Worm (Caenorhabditis elegans) whole organism, L1 larva: ENCODE results near the gene F54E7.6.

ENCODE experiments used
- C04F5.9 ChIP-seq: sonication (generic microtip); optimal IDR thresholded peaks from 2 replicates; lab custom pipeline; 2016; ENCODE audit warnings: missing genetic modification characterization, missing compliant biosample characterization
- C16A3.4 ChIP-seq: fragments of 150-350 bp; optimal IDR thresholded peaks from 2 replicates; lab custom pipeline; 2014; ENCODE audit warnings: missing biosample characterization, missing genetic modification characterization
- Y116A8C.19 ChIP-seq: sonication (generic microtip); optimal IDR thresholded peaks from 2 replicates; lab custom pipeline; 2016; ENCODE audit warnings: missing compliant biosample characterization, missing genetic modification characterization, borderline replicate concordance
- ama-1 ChIP-seq: fragments of 150-350 bp; optimal IDR thresholded peaks from 2 replicates; lab custom pipeline; 2014
- blmp-1 ChIP-seq: fragments of 150-350 bp; optimal IDR thresholded peaks from 2 replicates; lab custom pipeline; 2014; ENCODE audit warnings: missing biosample characterization, missing genetic modification characterization
- ceh-90 ChIP-seq: sonication (generic microtip); optimal IDR thresholded peaks from 2 replicates; lab custom pipeline; 2016; ENCODE audit warnings: missing genetic modification characterization, missing compliant biosample characterization
- ces-1 ChIP-seq: fragments of 150-350 bp; optimal IDR thresholded peaks from 2 replicates; lab custom pipeline; 2014; ENCODE audit warnings: missing biosample characterization, missing genetic modification reagents, missing genetic modification characterization
- efl-1 ChIP-seq, 4 experiments: fragments of 150-350 bp; optimal IDR thresholded peaks in 3 of 4; peaks in 1 of 4; 1 replicate in 1 of 4; 2 replicates in 3 of 4; lab custom pipeline; 2014; ENCODE audit warnings: missing biosample characterization in 2 of 4, missing genetic modification characterization in 2 of 4, missing genetic modification reagents in 2 of 4
- efl-3 ChIP-seq: fragments of 200-800 bp; sonication (Bioruptor generic); optimal IDR thresholded peaks from 2 replicates; lab custom pipeline; 2018; ENCODE audit warnings: mild to moderate bottlenecking, missing genetic modification characterization, missing compliant biosample characterization
- egl-13 ChIP-seq: sonication (generic microtip); optimal IDR thresholded peaks from 2 replicates; lab custom pipeline; 2016; ENCODE audit warnings: missing genotype, missing genetic modification reagents, missing genetic modification characterization, missing compliant biosample characterization
- elt-2 ChIP-seq: sonication (generic microtip); optimal IDR thresholded peaks from 2 replicates; lab custom pipeline; 2016; ENCODE audit warnings: missing genetic modification characterization, mild to moderate bottlenecking, inconsistent platforms, missing compliant biosample characterization, missing genetic modification reagents
- elt-3 ChIP-seq, 6 experiments: fragments of 150-350 bp in 1 of 6; sonication (generic microtip); optimal IDR thresholded peaks; 2 replicates each; lab custom pipeline; 2017 to 2018; ENCODE audit warnings: missing biosample characterization in 6 of 6, missing genetic modification characterization in 6 of 6, inconsistent platforms in 1 of 6
- ets-5 ChIP-seq: fragments of 200-800 bp; sonication (Bioruptor generic); IDR thresholded peaks from 2 replicates; pipeline ENCODE4 v1.3.6; 2022; ENCODE audit warnings: missing genetic modification characterization, missing compliant biosample characterization
- fos-1 ChIP-seq: fragments of 150-350 bp; optimal IDR thresholded peaks from 2 replicates; lab custom pipeline; 2014; ENCODE audit warnings: missing biosample characterization, missing genetic modification characterization
- hlh-17 ChIP-seq: fragments of 200-800 bp; sonication (Bioruptor generic); optimal IDR thresholded peaks from 2 replicates; lab custom pipeline; 2018; ENCODE audit warnings: missing genetic modification characterization, mild to moderate bottlenecking, missing compliant biosample characterization, moderate library complexity, borderline replicate concordance
- hlh-4 ChIP-seq: sonication (generic microtip); optimal IDR thresholded peaks from 2 replicates; lab custom pipeline; 2016; ENCODE audit warnings: mild to moderate bottlenecking, missing genetic modification characterization, missing compliant biosample characterization
- hpl-2 ChIP-seq: fragments of 150-350 bp; optimal IDR thresholded peaks from 2 replicates; lab custom pipeline; 2014; ENCODE audit warnings: missing biosample characterization, missing genetic modification reagents, missing genetic modification characterization
- irx-1 ChIP-seq: sonication (generic microtip); optimal IDR thresholded peaks from 2 replicates; lab custom pipeline; 2016; ENCODE audit warnings: missing genetic modification characterization, missing compliant biosample characterization
- jun-1 ChIP-seq: fragments of 150-350 bp; optimal IDR thresholded peaks from 2 replicates; lab custom pipeline; 2014; ENCODE audit warnings: missing biosample characterization, missing genetic modification reagents, missing genetic modification characterization
- lin-13 ChIP-seq: fragments of 150-350 bp; optimal IDR thresholded peaks from 2 replicates; lab custom pipeline; 2014; ENCODE audit warnings: missing biosample characterization, missing genetic modification reagents, missing genetic modification characterization
- lin-14 ChIP-seq: fragments of 200-800 bp; sonication (Bioruptor generic); optimal IDR thresholded peaks from 2 replicates; lab custom pipeline; 2018; ENCODE audit warnings: mild to moderate bottlenecking, missing genetic modification characterization, moderate library complexity, missing compliant biosample characterization
- lin-35 ChIP-seq, 2 experiments: fragments of 150-350 bp; optimal IDR thresholded peaks; 2 replicates each; lab custom pipeline; 2014; ENCODE audit warnings: missing biosample characterization in 2 of 2, missing genetic modification characterization in 2 of 2, missing genetic modification reagents in 2 of 2
- lin-39 ChIP-seq: fragments of 150-350 bp; optimal IDR thresholded peaks from 2 replicates; lab custom pipeline; 2014; ENCODE audit warnings: missing biosample characterization, missing genetic modification reagents, missing genetic modification characterization
- lir-3 ChIP-seq: sonication (generic microtip); optimal IDR thresholded peaks from 2 replicates; lab custom pipeline; 2016; ENCODE audit warnings: mild to moderate bottlenecking, missing genetic modification characterization, moderate library complexity, missing compliant biosample characterization; ENCODE audit not compliant: poor library complexity
- lsy-2 ChIP-seq, 2 experiments: fragments of 150-350 bp; optimal IDR thresholded peaks; 2 replicates each; lab custom pipeline; 2014; ENCODE audit warnings: missing biosample characterization in 2 of 2, missing genetic modification characterization in 2 of 2
- mdl-1 ChIP-seq, 2 experiments: fragments of 150-350 bp; optimal IDR thresholded peaks; 2 replicates each; lab custom pipeline; 2014 to 2017; ENCODE audit warnings: missing biosample characterization in 2 of 2, missing genetic modification characterization in 2 of 2, inconsistent platforms in 1 of 2
- mep-1 ChIP-seq: fragments of 150-350 bp; optimal IDR thresholded peaks from 2 replicates; lab custom pipeline; 2014; ENCODE audit warnings: missing biosample characterization, missing genetic modification characterization
- nhr-11 ChIP-seq: fragments of 150-350 bp; optimal IDR thresholded peaks from 2 replicates; lab custom pipeline; 2014; ENCODE audit warnings: missing biosample characterization, missing genetic modification characterization
- nhr-12 ChIP-seq: sonication (generic microtip); optimal IDR thresholded peaks from 2 replicates; lab custom pipeline; 2017; ENCODE audit warnings: missing biosample characterization, missing genetic modification characterization
- nhr-19 ChIP-seq: fragments of 200-800 bp; sonication (Bioruptor generic); conservative IDR thresholded peaks from 2 replicates; pipeline ENCODE4 v1.3.6; 2022; ENCODE audit warnings: missing genetic modification characterization, missing compliant biosample characterization
- nhr-20 ChIP-seq: sonication (generic microtip); optimal IDR thresholded peaks from 2 replicates; lab custom pipeline; 2016; ENCODE audit warnings: mild to moderate bottlenecking, missing genetic modification characterization, missing compliant biosample characterization
- nhr-47 ChIP-seq: sonication (generic microtip); optimal IDR thresholded peaks from 2 replicates; lab custom pipeline; 2016; ENCODE audit warnings: mild to moderate bottlenecking, missing genetic modification characterization, moderate library complexity, missing compliant biosample characterization
- nhr-71 ChIP-seq: sonication (generic microtip); optimal IDR thresholded peaks from 2 replicates; lab custom pipeline; 2016; ENCODE audit warnings: mild to moderate bottlenecking, missing genetic modification characterization, moderate library complexity, missing compliant biosample characterization
- nhr-77 ChIP-seq: fragments of 150-350 bp; optimal IDR thresholded peaks from 2 replicates; lab custom pipeline; 2014; ENCODE audit warnings: missing biosample characterization, missing genetic modification characterization
- nhr-84 ChIP-seq: sonication (generic microtip); optimal IDR thresholded peaks from 2 replicates; lab custom pipeline; 2017; ENCODE audit warnings: missing biosample characterization, missing genetic modification characterization
- nhr-85 ChIP-seq: sonication (generic microtip); peaks from one replicate; lab custom pipeline; 2016; ENCODE audit warnings: missing genetic modification characterization, inconsistent platforms, missing compliant biosample characterization
- nhr-90 ChIP-seq: sonication (generic microtip); optimal IDR thresholded peaks from 2 replicates; lab custom pipeline; 2016; ENCODE audit warnings: mild to moderate bottlenecking, missing genetic modification characterization, missing compliant biosample characterization; ENCODE audit not compliant: poor library complexity
- pqm-1 ChIP-seq: sonication (generic microtip); optimal IDR thresholded peaks from 3 replicates; lab custom pipeline; 2017; ENCODE audit warnings: missing biosample characterization, missing genetic modification characterization
- rnt-1 ChIP-seq: sonication (generic microtip); optimal IDR thresholded peaks from 2 replicates; lab custom pipeline; 2016; ENCODE audit warnings: mild to moderate bottlenecking, missing genetic modification characterization, moderate library complexity, missing compliant biosample characterization
- snpc-4 ChIP-seq: fragments of 150-350 bp; optimal IDR thresholded peaks from 2 replicates; lab custom pipeline; 2014; ENCODE audit warnings: missing biosample characterization, missing genetic modification characterization
- snu-23 ChIP-seq: sonication (generic microtip); optimal IDR thresholded peaks from 2 replicates; lab custom pipeline; 2016; ENCODE audit warnings: missing genetic modification characterization, missing compliant biosample characterization
- sptf-1 ChIP-seq: fragments of 150-350 bp; optimal IDR thresholded peaks from 2 replicates; lab custom pipeline; 2014; ENCODE audit warnings: missing biosample characterization, missing genetic modification characterization
- swsn-7 ChIP-seq: sonication (generic microtip); optimal IDR thresholded peaks from 2 replicates; lab custom pipeline; 2016; ENCODE audit warnings: missing genetic modification characterization, missing compliant biosample characterization
- zag-1 ChIP-seq: fragments of 150-350 bp; optimal IDR thresholded peaks from 2 replicates; lab custom pipeline; 2014; ENCODE audit warnings: missing biosample characterization, missing genetic modification characterization
- ztf-11 ChIP-seq, 2 experiments: sonication (generic microtip); optimal IDR thresholded peaks; 2 replicates each; lab custom pipeline; 2016 to 2017; ENCODE audit warnings: missing genetic modification characterization in 2 of 2, missing biosample characterization in 1 of 2, missing compliant biosample characterization in 1 of 2
- ztf-4 ChIP-seq: fragments of 150-350 bp; optimal IDR thresholded peaks from 2 replicates; lab custom pipeline; 2014; ENCODE audit warnings: missing biosample characterization, missing genetic modification characterization

Gene F54E7.6

DNA sequence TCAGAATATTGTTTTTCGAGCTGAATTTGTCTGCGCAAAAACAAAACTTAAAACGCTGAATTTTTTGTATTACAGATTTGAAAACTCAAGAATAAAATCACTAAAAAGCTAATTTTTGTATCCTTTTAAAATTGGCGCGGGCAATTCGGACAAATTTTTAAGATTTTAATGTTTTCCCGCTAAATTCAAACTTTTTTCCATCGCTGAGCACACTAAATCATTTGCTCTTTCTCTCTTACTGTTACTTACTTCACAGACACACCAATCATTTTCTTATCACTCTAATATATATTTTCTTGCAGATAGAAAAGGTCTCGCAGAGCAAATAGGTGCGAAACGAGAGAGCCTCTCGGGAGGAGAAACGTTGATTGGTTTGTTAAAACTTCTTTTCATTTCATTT, 3.0 kb upstream of the F54E7.6 start, which contains the start of gene par-3:
TSS of gene par-3 (plus strand) at position 301 of the 400 bp plus-strand sequence.
- TF ChIP-seq nhr-12 (tag; lab: Kevin White, UChicago) (no peak), nhr-90 (tag; lab: Kevin White, UChicago) (no peak), jun-1 (tag; lab: Kevin White, UChicago) (no peak), lin-39 (tag; lab: Kevin White, UChicago) (no peak), rnt-1 (tag; lab: Kevin White, UChicago) (no peak)

DNA sequence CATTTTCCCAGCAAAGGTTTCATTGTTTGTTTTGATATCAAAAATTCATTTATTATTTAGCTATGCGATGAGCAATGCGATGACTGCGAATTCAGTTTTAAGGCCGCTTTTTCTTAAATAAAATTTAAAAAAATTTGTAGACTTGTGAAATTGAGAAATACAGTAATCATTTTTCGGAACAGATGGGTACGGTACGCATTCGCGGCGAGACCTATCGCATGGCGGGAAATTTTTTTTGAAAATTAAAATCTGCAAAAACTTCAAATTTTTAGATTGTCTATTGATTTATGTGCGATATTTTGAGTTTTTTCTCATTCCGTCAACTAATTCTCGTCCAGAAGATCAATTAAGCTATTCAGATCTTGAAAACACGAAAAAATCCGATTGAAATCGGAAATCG, 2.6 kb upstream of the F54E7.6 start:
- TF ChIP-seq nhr-11 (tag; lab: Kevin White, UChicago) (no peak), nhr-47 (tag; lab: Kevin White, UChicago) (no peak)

DNA sequence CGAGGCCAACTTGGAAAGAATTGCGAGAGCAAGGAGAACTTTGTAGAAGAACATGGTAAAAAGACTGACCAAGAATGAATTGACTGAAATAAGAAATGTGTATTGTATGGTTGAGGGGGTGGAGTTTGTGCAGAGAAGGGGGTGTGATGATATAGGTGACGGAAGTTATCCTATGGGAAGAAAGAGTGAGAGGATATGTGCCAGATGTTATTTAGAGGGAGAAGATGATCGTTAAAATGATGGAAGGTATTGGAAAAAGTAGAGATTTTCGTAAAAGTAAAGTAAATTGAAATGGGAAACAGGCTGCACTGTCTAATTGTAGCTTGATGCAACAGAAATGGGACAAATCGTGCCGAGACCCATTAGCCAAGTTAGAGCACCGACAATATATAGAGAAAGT, 3.9 kb downstream of the F54E7.6 start, which contains the start of gene sdz-21:
TSS of gene sdz-21 (minus strand) at position 101 of the 400 bp plus-strand sequence.
- no peak for TF ChIP-seq efl-1 (optimal IDR thresholded peaks at IDR 0.05; lab: Kevin White, UChicago)
- TF ChIP-seq efl-1 (GFP tag; optimal IDR thresholded peaks at IDR 0.05 in 1 of 2; lab: Kevin White, UChicago) = peak in 1 of 2 experiments; percentile 8
- no peak for TF ChIP-seq lin-13 (GFP tag; lab: Kevin White, UChicago)
- TF ChIP-seq, all 84 proteins: peak for 1

ce11 chrIII:5653692-5654105, 7.2 kb downstream of the F54E7.6 start:
- peak; percentile 52 for TF ChIP-seq irx-1
- peak; percentile 63 for TF ChIP-seq nhr-19 (GFP tag; lab: Robert Waterston, UW)
- no peak for TF ChIP-seq fos-1 (tag; lab: Kevin White, UChicago)
- peak; percentile 44 for TF ChIP-seq lin-14
- TF ChIP-seq mdl-1 (tag; optimal IDR thresholded peaks at IDR 0.05; lab: Kevin White, UChicago) = no peak
- peak in 1 of 2 experiments; percentile 1 for TF ChIP-seq ztf-11 (tag; optimal IDR thresholded peaks at IDR 0.05; lab: Kevin White, UChicago)
- TF ChIP-seq efl-3 (GFP tag; lab: Kevin White, UChicago) = no peak
- no peak for TF ChIP-seq C16A3.4 (tag; lab: Kevin White, UChicago)
- TF ChIP-seq ceh-90 (tag; lab: Kevin White, UChicago) = no peak
- TF ChIP-seq mep-1 (tag; lab: Kevin White, UChicago) = no peak
- no peak for TF ChIP-seq hlh-17 (GFP tag; lab: Kevin White, UChicago)
- no peak for TF ChIP-seq ztf-4 (tag; lab: Kevin White, UChicago)
- no peak for TF ChIP-seq ets-5 (GFP tag; lab: Robert Waterston, UW)
- peak; percentile 25 for TF ChIP-seq lin-39 (tag; lab: Kevin White, UChicago)
- no peak for TF ChIP-seq sptf-1
- peak; percentile 75 for TF ChIP-seq ama-1 (lab: Kevin White, UChicago)
- TF ChIP-seq nhr-20 (tag; lab: Kevin White, UChicago) = peak; percentile 62
- TF ChIP-seq nhr-77 = peak; percentile 27
- peak; percentile 44 for TF ChIP-seq swsn-7 (tag; lab: Kevin White, UChicago)
- no peak for TF ChIP-seq nhr-84 (tag; lab: Kevin White, UChicago)
- TF ChIP-seq snu-23 = peak; percentile 54
- no peak for TF ChIP-seq pqm-1 (tag; lab: Kevin White, UChicago)
- TF ChIP-seq elt-2 = peak; percentile 71
- TF ChIP-seq lir-3 (tag; lab: Kevin White, UChicago) = peak; percentile 20
- peak; percentile 75 for TF ChIP-seq nhr-71 (tag; lab: Kevin White, UChicago)
- peak; percentile 71 for TF ChIP-seq rnt-1 (tag; lab: Kevin White, UChicago)
- peak; percentile 98 for TF ChIP-seq snpc-4 (tag; lab: Kevin White, UChicago)
- no peak for TF ChIP-seq Y116A8C.19
- TF ChIP-seq nhr-85 (tag; lab: Kevin White, UChicago) = peak; percentile 85
- peak in 1 of 2 experiments; percentile 36 for TF ChIP-seq lsy-2 (tag; optimal IDR thresholded peaks at IDR 0.05; lab: Kevin White, UChicago)
- TF ChIP-seq lin-35 (GFP tag; optimal IDR thresholded peaks at IDR 0.05; lab: Kevin White, UChicago) = peak in 1 of 2 experiments; percentile 29
- no peak for TF ChIP-seq ces-1 (GFP tag; lab: Kevin White, UChicago)
- TF ChIP-seq hpl-2 (GFP tag; lab: Kevin White, UChicago) = no peak
- no peak for TF ChIP-seq zag-1 (tag; lab: Kevin White, UChicago)
- TF ChIP-seq hlh-4 (tag; lab: Kevin White, UChicago) = no peak
- TF ChIP-seq blmp-1 = no peak
- peak; percentile 84 for TF ChIP-seq nhr-90 (tag; lab: Kevin White, UChicago)
- TF ChIP-seq C04F5.9 (tag; lab: Kevin White, UChicago) = no peak
- no peak for TF ChIP-seq elt-3 (tag; optimal IDR thresholded peaks at IDR 0.05; lab: Kevin White, UChicago)
- no peak for TF ChIP-seq jun-1 (tag; lab: Kevin White, UChicago)
- TF ChIP-seq egl-13 (tag; lab: Kevin White, UChicago) = no peak
